Fruit fly (Drosophila melanogaster) whole organism, adult: Measurements from ENCODE around the gene CG4907.

Source experiments
- ovo ChIP-seq: fragments of 200-800 bp; sonication (Bioruptor generic); optimal IDR thresholded peaks from 2 replicates; lab custom pipeline; 2016; ENCODE audit warnings: missing biosample characterization, missing genetic modification characterization
- tj ChIP-seq: fragments of 200-800 bp; sonication (Bioruptor generic); optimal IDR thresholded peaks from 3 replicates; lab custom pipeline; 2017; ENCODE audit warnings: missing biosample characterization, mild to moderate bottlenecking, missing genetic modification characterization, moderate library complexity

DNA sequence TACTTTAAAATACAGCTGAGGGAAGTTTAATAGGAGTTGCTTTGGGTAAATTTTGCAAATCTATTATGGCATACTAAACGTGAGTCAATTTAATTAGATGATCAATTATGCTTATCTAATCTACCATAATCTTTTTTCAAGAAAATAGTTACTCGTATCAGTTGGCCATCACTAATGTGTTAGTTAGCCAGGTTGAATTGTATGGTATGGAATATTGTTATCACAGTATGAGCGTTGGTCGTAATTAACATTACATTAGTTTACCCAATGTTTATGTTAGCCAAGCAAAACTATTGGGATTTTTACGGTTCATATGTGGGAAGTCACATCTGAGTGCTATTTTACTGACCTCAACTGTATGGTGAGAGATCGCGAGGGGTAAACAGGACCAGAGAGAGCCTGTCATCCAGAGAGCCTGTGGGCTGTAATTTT is 37.0 kb downstream of the CG4907 start:
- TF ChIP-seq ovo (no peak), tj (no peak)
